Fruit fly (Drosophila melanogaster) whole organism, wandering third instar larva: ENCODE measurements around the gene CG14718.

ENCODE experiments used
- Mio ChIP-seq: sonication (Bioruptor generic); optimal IDR thresholded peaks from 2 replicates; lab custom pipeline; 2016; ENCODE audit warnings: missing biosample characterization, missing genetic modification characterization
- foxo ChIP-seq, 2 experiments: fragments of 200-800 bp; sonication (Bioruptor generic); optimal IDR thresholded peaks; 2 replicates in 1 of 2; 3 replicates in 1 of 2; lab custom pipeline; 2016 to 2017; ENCODE audit warnings: missing biosample characterization in 2 of 2, missing genetic modification characterization in 2 of 2
- tai ChIP-seq: sonication (Bioruptor generic); optimal IDR thresholded peaks from 2 replicates; lab custom pipeline; 2016; ENCODE audit warnings: missing biosample characterization, missing genetic modification characterization

DNA sequence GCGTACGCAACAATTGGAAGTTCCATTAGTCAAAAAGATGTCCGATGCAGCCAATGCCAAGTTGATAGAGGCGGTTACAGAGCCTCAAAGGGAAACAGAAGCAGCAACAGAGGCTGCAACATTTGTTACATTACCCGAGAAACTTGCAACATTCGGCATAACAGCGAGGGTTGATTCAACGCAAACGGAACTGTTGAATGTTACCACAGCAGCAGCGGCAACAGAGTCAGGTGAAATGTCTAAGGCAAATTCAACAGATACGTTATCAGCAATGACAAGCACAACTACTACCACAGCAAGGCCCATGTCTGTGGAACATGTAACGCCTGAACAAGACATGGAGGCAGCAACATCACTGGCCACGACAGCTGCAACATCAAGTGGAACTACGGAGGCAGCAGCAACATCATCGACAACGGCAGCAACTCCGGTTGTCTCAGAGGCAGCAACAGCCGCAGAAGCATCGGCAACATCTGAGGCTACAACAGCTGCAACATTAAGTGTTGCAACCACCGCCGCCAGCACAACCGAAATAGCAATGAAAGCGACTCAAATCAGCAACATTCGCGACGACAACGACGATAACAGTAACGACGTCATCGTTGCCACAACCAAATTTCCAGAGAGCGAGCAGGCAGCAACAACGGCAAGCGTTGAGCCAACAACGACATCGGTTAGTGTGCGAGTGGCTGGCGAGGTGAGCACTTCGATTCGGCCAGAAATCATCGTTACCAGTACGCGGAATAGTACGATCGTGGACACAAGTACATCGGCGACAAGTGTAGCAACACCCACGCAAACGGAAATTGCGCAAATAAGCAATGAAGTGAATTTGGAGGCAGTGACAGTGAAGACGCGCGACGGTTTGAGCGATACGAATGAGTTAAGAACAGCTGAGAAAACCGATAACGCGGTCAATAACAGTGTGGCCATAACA is 31.1 kb upstream of the CG14718 start:
- TF ChIP-seq tai (GFP tag; lab: Kevin White, UChicago), result no peak
- no peak for TF ChIP-seq Mio (GFP tag; lab: Kevin White, UChicago)
- no peak for TF ChIP-seq foxo (GFP tag; optimal IDR thresholded peaks at IDR 0.05; lab: Kevin White, UChicago)
